Worm (Caenorhabditis elegans) whole organism, L2 larva: ENCODE data around the gene set-8.

Experiments used
- F13H6.1 ChIP-seq: sonication (generic microtip); optimal IDR thresholded peaks from 2 replicates; lab custom pipeline; 2016; ENCODE audit warnings: missing genetic modification characterization, missing compliant biosample characterization
- ama-1 ChIP-seq: fragments of 150-350 bp; optimal IDR thresholded peaks from 2 replicates; lab custom pipeline; 2018; ENCODE audit warnings: inconsistent platforms
- blmp-1 ChIP-seq: sonication (generic microtip); optimal IDR thresholded peaks from 2 replicates; lab custom pipeline; 2017; ENCODE audit warnings: missing genetic modification characterization, mild to moderate bottlenecking, missing compliant biosample characterization, antibody characterized with exemption, moderate library complexity; ENCODE audit not compliant: insufficient read depth
- ceh-82 ChIP-seq: fragments of 150-350 bp; optimal IDR thresholded peaks from 2 replicates; lab custom pipeline; 2014; ENCODE audit warnings: missing biosample characterization, missing genetic modification characterization
- elt-1 ChIP-seq: fragments of 150-350 bp; optimal IDR thresholded peaks from 2 replicates; lab custom pipeline; 2014; ENCODE audit warnings: missing biosample characterization, missing genetic modification characterization
- elt-3 ChIP-seq: sonication (generic microtip); optimal IDR thresholded peaks from 2 replicates; lab custom pipeline; 2017; ENCODE audit warnings: missing biosample characterization, missing genetic modification characterization
- lin-39 ChIP-seq: fragments of 150-350 bp; optimal IDR thresholded peaks from 2 replicates; lab custom pipeline; 2014; ENCODE audit warnings: missing biosample characterization, missing genetic modification reagents, missing genetic modification characterization
- nhr-11 ChIP-seq: fragments of 150-350 bp; optimal IDR thresholded peaks from 2 replicates; lab custom pipeline; 2014; ENCODE audit warnings: missing biosample characterization, missing genetic modification characterization
- nhr-237 ChIP-seq: fragments of 150-350 bp; optimal IDR thresholded peaks from 2 replicates; lab custom pipeline; 2014; ENCODE audit warnings: missing biosample characterization, missing genetic modification characterization
- snpc-4 ChIP-seq: fragments of 150-350 bp; optimal IDR thresholded peaks from 2 replicates; lab custom pipeline; 2014; ENCODE audit warnings: missing biosample characterization, missing genetic modification characterization
- unc-55 ChIP-seq: fragments of 150-350 bp; sonication (generic microtip); optimal IDR thresholded peaks from 3 replicates; lab custom pipeline; 2014; ENCODE audit warnings: missing biosample characterization, missing genetic modification reagents, missing genetic modification characterization
- unc-62 ChIP-seq: fragments of 150-350 bp; optimal IDR thresholded peaks from 2 replicates; lab custom pipeline; 2014; ENCODE audit warnings: missing biosample characterization, missing genetic modification reagents, missing genetic modification characterization
- ztf-11 ChIP-seq: sonication (generic microtip); optimal IDR thresholded peaks from 2 replicates; lab custom pipeline; 2017; ENCODE audit warnings: missing biosample characterization, missing genetic modification characterization

ce11 chrX:13443283-13443682 lies 3.2 kb upstream of the set-8 start:
- TF ChIP-seq ceh-82 (tag; lab: Kevin White, UChicago) (no peak), blmp-1 (no peak), nhr-11 (tag; lab: Kevin White, UChicago) (no peak), snpc-4 (tag; lab: Kevin White, UChicago) (no peak), elt-1 (no peak), unc-62 (GFP tag; lab: Kevin White, UChicago) (no peak), unc-55 (no peak), ztf-11 (tag; lab: Kevin White, UChicago) (no peak), lin-39 (tag; lab: Kevin White, UChicago) (no peak), nhr-237 (tag; lab: Kevin White, UChicago) (no peak), elt-3 (tag; lab: Kevin White, UChicago) (no peak), ama-1 (lab: Kevin White, UChicago) (no peak), F13H6.1 (tag; lab: Kevin White, UChicago) (no peak)
